Fruit fly (Drosophila melanogaster): ENCODE results near the gene kar.

- TF ChIP-seq psq (optimal IDR thresholded peaks at IDR 0.05) (no peak), CG8478 (optimal IDR thresholded peaks at IDR 0.05) (no peak), pan (optimal IDR thresholded peaks at IDR 0.05) (no peak)
Measured at dm6 chr3R:12641620-12642019, 47.5 kb downstream of the kar start.
